Worm (Caenorhabditis elegans) whole organism, midembryonic: Measurements from ENCODE around the gene T25C12.3.

Experiments used
- flt-1 ChIP-seq: fragments of 200-800 bp; sonication (Bioruptor generic); IDR thresholded peaks from 2 replicates; pipeline ENCODE4 v1.3.6; 2022; ENCODE audit warnings: missing genetic modification characterization, missing compliant biosample characterization
- med-1 ChIP-seq: sonication (generic microtip); optimal IDR thresholded peaks from 2 replicates; lab custom pipeline; 2017; ENCODE audit warnings: missing genetic modification characterization, mild to moderate bottlenecking, missing compliant biosample characterization, antibody characterized with exemption, missing genetic modification reagents; ENCODE audit not compliant: insufficient read depth
- ref-1 ChIP-seq: fragments of 200-800 bp; sonication (Bioruptor generic); conservative IDR thresholded peaks from 2 replicates; pipeline ENCODE4 v1.3.6; 2022; ENCODE audit warnings: missing genetic modification reagents, missing genetic modification characterization, missing compliant biosample characterization
- tab-1 ChIP-seq: fragments of 200-800 bp; sonication (Bioruptor generic); IDR thresholded peaks from 2 replicates; pipeline ENCODE4 v1.3.6; 2022; ENCODE audit warnings: missing genetic modification characterization, missing compliant biosample characterization
- ztf-23 ChIP-seq: fragments of 200-800 bp; sonication (Bioruptor generic); IDR thresholded peaks from 2 replicates; pipeline ENCODE4 v1.3.6; 2022; ENCODE audit warnings: missing genetic modification reagents, missing genetic modification characterization, missing compliant biosample characterization

ce11 chrX:11469600-11469999, 30.2 kb downstream of the T25C12.3 start:
- no peak for TF ChIP-seq med-1
- no peak for TF ChIP-seq tab-1 (GFP tag; lab: Robert Waterston, UW)
- no peak for TF ChIP-seq flt-1 (GFP tag; lab: Robert Waterston, UW)
- no peak for TF ChIP-seq ztf-23
- TF ChIP-seq ref-1 (GFP tag; lab: Robert Waterston, UW): no peak
